Worm (Caenorhabditis elegans) whole organism, dauer: ENCODE measurements around the gene ZK1236.9.

Experiments used
- unc-62 ChIP-seq: sonication (generic microtip); optimal IDR thresholded peaks from 2 replicates; lab custom pipeline; 2017; ENCODE audit warnings: missing biosample characterization, missing genetic modification reagents, missing genetic modification characterization

The ZK1236.9 gene

DNA sequence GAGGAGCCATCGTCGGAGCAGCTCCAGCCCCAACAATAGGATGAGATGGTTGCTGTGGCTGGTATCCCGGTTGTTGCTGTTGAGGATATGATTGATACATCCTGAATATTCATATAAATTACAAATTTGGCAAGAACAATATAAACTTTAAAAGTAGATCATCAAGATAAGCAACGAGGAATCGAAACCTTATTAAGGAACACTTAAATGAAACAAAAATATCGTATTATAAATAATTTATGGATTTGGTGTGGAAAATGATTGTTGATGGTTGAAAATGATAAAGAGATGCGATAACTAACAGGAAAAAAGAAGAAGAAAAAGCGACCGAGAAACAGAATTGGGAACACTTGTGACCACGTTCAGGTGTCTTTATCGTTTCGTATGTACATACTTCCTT is 4.3 kb upstream of the ZK1236.9 start, which contains the start of gene pqn-96:
pqn-96 (minus strand) TSS at position 101 of the 400 bp plus-strand sequence.
- TF ChIP-seq unc-62 = no peak

DNA sequence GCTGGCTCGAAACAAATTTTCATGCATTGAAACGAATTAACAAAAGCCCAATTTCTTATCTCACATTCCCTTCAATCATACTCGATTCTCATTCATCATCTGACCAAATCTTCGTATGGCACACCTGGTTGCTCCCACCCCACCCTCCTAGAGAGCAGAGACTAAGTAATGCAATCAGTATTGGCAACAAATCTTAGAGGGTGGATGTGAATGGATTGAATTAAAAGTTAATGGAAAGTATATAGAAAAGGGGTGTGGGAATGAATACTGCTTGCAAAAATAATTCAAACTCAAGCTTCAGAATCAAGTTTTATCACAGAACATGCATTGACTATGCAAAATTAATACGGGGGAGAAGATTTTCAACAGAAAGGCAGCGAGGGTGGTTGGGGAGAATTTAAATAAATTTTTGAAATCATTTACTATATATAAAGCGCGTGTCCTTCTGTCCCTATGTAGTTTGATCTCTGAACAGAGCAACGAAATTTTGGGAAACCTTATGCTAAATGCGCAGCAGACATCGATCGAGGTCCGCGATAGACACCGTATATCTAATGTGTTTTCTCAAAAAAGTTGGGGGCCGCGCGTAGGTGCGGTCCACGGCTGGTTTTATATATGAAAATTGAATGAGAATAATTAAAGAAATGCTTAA is 2.9 kb upstream of the ZK1236.9 start:
- TF ChIP-seq unc-62 = no peak

DNA sequence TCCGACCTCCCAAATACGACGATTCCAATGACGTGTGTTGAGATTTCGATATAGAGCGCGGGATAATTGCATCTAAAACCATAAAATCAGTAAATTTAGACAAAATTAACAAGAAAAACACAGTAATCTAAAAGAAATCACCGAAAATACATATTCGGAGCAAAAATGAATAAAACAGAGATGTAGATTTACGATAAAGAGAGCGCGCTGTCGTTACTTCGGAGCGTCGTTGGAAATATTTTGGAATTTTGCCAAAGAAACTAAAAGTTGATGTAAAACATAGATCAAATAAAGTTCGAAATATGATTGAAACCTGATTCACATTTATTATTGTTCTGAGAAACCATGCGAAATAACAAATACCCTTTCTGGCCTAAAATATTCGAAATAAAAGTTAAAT is 2.8 kb downstream of the ZK1236.9 start, which contains the start of gene ZK1236.5:
ZK1236.5 (minus strand) TSS at position 72 of the 400 bp plus-strand sequence.
- TF ChIP-seq unc-62 = no peak

DNA sequence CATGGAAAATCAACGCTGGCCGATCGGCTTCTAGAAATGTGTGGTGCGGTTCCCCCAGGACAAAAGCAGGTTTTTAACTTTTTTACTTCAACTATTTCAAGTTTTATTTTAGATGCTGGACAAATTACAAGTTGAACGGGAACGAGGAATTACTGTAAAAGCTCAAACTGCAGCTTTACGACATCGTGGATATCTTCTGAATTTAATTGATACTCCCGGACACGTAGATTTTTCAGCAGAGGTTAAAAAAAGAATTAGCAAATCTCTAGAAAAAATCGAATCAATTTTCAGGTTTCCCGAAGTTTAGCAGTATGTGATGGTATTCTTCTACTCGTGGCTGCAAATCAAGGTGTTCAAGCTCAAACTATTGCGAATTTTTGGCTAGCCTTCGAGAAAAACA is 5.5 kb downstream of the ZK1236.9 start:
- no peak for TF ChIP-seq unc-62

DNA sequence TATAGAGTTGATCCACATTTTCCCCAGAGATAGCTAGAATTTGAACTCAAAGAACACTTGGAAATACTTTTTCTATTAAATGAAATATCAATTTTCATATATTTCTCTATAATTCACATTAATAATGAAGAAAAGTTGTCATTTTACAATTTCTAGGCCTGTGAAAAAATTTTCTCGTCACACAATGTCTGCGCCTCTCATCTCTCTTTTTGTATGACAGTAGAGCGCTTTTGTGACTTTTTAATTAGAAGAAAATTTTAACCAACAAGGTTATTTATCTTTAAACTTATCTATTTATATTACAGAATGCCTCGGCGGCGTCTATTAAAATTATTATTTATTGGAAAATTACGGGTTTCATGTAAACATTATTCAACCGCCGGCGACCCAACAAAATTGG is 5.9 kb downstream of the ZK1236.9 start, which contains the start of gene ZK1236.1:
ZK1236.1 (plus strand) TSS at position 263 of the 400 bp plus-strand sequence.
- no peak for TF ChIP-seq unc-62

DNA sequence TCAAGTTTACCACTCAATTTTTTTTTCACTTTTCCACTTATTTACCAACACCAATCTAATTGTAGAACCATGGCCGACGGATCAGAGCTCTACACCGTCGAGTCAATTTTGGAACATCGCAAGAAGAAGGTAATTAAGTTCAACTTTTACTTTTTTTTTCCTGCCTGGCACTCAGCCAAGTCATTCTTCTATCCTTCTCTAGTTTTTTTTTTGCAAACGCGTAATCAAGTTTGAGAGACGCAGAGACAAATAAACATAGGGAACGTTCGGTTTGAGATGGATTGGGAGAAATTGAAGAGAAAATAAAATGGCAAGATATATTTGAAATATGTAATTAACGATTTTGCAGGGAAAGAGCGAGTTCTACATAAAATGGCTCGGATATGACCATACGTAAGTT is 8.7 kb downstream of the ZK1236.9 start, which contains the start of gene cec-1:
cec-1 (plus strand) TSS at position 63 of the 400 bp plus-strand sequence.
- no peak for TF ChIP-seq unc-62

DNA sequence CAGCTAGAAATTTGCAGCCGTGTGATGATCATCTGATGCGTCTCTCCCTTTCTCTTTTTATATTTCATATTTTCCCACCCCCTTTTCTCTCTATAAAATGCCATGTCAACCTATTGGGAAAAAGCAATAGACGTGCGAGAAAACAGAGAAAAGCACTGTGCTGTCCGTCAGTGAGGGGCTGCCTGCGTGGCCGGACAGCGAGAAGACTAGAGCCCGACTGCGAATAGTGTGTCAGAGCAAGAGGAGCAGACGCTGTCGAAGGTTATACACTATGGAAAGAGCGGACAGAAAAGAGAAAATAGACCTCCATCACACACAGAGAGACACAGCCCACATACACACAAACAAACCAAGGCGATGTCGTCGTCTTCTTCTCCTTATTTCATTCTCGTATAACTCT is 9.9 kb downstream of the ZK1236.9 start:
- no peak for TF ChIP-seq unc-62

DNA sequence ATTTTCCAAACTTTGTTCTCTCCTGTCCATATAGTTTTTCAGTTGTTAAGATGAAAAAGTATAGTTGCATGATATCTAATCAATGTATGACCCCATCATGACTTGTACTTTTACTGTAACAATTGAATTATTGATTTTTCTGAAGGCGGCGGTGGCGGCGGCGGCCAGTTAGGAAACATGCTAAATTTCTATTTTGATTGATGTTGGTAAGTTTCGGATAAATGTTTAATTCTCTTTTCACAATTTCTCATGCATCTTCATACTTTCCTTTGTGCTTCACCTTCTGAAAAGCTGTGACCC is 17.1 kb downstream of the ZK1236.9 start, which contains the start of gene sor-1:
sor-1 (plus strand) TSS at position 201 of the 300 bp plus-strand sequence.
- no peak for TF ChIP-seq unc-62

DNA sequence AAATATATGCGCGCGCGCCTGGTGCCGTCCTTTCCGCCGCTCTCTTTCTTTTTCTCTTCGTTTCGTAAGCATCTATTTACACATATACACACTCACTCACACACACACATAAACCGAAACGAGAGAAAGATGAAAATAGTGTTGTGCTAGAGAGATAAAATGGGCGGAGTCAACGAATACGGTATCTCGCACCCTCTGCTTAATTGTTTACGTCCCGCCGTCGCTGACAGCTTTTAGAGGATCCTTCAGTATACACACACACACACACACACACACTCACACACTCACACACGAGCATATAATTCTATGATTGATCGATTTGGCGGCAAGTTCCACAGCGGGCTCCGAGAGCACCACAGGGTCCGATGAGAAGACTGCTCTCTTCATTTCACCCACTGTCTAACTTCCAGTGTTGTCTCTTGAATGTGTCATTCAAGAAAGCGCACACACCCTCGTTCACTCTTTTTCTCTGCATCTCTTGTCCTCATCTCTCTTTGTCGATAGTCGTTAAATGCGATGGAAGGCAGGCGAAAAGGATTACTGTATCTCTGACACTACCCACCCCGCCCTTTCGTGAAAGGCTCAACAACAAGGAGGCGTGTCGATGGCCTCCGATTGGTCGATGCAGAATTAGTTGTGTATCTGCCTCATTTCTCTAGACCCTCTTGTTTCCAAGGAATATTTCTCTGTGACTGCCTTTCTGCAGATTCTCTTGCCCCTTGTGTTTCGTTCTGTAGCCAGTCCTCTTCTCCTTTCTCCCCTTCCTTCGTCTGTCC is 17.6 kb downstream of the ZK1236.9 start:
- TF ChIP-seq unc-62 = no peak

DNA sequence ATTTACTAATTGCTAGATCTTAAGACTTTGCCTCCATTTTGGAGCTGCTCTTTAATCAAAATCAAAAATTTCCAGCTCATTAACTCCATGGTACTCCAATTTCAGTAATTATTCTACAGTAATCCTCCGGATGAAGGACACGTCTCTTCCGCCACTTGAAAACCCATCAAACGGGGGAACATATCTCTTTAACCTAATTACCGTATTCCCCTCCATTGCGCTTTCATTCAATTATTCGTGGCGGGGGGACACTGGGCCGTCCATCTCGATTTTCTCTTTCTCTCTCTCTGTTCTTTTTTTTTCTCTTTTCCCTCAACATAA is 18.1 kb downstream of the ZK1236.9 start:
- TF ChIP-seq unc-62 = no peak

DNA sequence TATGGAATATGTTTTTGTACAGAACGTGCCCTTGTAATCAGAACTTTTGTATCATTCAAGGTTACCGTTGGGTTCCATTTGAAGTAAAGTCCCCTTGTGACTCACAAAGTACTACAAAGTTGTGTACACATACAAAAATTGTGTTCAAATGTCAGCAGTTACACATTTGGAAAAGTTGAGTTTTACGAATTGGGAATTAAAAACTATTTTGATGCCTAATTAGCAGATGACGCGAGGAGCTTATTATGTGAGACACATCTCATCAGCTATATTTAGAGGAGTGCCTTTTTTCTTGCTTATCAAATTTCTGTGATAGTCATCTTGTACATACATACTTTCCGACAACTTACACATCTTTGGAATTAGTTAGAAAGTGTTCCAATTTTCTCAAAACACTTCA is 21.5 kb downstream of the ZK1236.9 start:
- TF ChIP-seq unc-62 = no peak

DNA sequence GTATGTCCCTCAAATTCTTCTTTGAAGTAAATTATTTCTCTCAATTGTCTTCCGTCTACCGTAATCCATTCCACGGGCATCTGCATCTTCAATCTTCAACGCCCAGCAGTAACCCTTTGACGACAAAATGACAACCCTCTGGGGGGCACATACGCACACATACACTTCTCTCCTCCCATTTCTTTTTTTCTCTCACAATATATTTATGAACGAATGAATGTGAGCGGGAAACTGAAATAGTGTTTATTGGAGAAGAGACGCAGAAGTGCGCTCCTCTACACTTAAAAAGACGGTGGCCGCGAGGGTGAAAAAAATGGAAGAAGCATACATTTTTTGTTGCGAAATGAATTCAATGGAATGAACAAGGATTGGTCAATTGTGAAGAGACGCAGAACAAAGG is 23.0 kb downstream of the ZK1236.9 start:
- TF ChIP-seq unc-62 = no peak

DNA sequence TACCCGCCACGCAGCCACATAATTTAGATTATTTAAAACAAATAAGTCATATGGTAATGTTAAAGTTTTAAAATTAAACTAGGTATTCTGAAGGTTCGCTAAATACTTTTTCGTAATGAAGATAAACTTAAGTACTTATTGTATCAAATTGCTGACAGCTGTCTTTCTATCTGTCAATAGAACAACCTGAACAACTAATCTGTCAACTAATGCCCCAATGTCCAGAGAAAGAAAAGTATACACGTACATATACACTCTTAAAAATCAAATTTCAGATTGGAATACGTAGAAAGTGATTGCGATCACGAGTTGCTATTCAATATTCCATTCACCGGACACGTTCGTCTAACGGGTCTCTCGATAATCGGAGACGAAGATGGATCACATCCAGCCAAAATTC is 24.2 kb downstream of the ZK1236.9 start:
- no peak for TF ChIP-seq unc-62

DNA sequence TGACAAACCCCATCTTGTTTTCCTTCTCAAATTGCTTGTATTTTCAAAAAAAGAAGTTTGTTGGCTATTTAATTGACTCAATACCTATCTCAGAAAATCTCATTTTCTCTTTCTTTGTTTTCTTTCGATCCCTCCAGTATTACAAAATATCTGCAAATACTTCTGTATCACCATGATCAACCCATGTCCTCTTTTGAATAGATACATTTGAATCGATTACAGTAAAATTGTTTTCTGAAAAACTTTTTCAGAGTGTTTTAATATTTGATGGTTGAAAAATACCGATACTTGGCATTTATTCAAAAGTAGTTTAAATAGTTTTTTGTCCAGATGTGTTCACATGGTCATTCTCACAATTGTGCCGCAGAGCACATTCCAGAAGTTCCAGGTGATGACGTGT is 25.8 kb downstream of the ZK1236.9 start, which contains the start of gene ZK353.9:
ZK353.9 (plus strand) TSS at position 331 of the 400 bp plus-strand sequence.
- TF ChIP-seq unc-62 = no peak

DNA sequence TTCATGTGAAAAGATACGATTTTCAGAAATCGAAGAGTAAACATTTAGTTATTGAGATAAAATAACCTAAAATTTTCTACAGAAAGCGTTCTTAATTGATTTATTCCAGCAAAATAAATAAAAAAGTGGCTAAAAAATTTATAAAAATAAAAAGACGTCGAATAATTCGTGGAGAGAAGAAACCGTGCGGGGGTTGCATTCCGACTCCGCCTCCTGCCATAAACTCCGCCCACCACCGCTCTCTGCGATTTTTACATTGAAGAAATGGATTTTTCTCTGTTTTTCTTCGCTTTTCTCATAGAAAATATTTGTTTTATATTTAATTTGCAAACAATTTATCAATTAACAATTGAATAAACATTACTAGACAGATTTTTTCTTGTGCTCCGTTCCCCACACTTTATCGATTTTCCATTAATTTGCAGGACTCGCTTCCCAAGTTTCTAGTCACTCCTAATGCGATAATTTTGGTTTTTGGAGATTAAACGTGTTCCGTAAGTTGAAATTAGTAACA is 29.5 kb downstream of the ZK1236.9 start, which contains the start of the genes ubxn-4 and cyy-1:
ubxn-4 (minus strand) TSS at position 114 of the 514 bp plus-strand sequence.
cyy-1 (plus strand) TSS at position 426 of the 514 bp plus-strand sequence.
- no peak for TF ChIP-seq unc-62

DNA sequence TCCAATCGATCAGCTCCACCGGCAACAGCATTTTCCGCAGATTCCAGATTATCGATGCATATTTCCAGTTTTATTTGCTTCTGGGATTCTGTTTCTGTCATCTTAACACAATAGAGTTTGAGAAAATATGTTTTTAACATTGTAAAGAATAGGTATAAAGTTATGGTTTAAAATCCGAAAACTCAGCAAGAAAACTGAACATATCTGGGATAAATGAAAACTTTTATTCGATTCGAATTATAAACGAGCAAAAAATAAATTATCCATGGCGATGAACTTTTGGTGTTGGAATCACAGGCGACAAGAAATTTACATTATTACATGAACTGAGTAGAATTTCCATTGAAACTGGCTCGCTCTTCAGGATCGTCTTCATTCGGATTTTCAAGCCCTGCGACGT is 31.5 kb downstream of the ZK1236.9 start, which contains the start of gene cutc-1:
cutc-1 (minus strand) TSS at position 101 of the 400 bp plus-strand sequence.
- TF ChIP-seq unc-62 = no peak

DNA sequence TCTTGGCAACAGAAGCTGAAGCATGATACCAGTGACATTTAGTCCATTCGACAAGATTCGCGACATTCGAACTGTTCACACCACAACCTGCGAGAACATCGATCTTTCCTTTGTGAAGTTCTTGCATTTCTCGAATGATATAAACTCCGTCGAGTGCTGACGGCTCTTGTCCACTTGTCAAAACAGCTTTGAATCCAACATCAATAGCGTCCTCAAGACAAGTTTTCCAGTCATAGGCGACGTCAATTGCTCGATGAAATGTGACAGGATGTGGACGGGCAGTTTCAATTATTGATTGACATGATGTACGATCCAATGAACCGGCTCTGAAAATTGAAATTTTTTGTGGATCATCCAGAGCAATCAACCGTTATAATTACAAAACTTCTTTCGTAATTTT is 32.3 kb downstream of the ZK1236.9 start:
- no peak for TF ChIP-seq unc-62

DNA sequence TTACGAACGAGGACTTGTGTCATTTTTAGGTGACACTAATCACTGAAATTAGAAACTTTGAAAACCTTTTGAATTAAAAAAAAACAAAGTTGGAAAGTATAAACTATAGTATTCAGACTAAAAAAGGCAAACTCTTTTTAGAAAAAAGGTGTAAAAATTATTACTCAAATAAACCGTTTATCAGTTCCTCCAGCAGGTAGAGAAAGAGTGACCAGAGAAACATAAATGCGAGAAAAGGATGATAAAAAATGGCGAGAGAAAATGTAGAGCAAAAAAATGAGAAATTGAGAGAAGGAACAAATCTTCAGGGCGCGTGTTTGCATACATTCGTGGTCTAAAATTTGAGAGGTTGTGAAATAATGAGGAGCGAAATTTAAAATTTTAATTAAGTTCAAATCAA is 33.1 kb downstream of the ZK1236.9 start, which contains the start of gene lap-1:
lap-1 (minus strand) TSS at position 42 of the 400 bp plus-strand sequence.
- no peak for TF ChIP-seq unc-62
